Worm (Caenorhabditis elegans): ENCODE measurements around the gene C18B2.2.

ce11 chrX:3573482-3573881 is 49.8 kb upstream of the C18B2.2 start, which contains the start of gene T27A10.5:
- TF ChIP-seq W03F9.2 (tag; optimal IDR thresholded peaks at IDR 0.05) = no peak
- no peak for TF ChIP-seq dao-5 (tag; optimal IDR thresholded peaks at IDR 0.05)
